Worm (Caenorhabditis elegans) whole organism, early embryonic: ENCODE data around the gene C54F6.15.

Experiments
- F13C5.2 ChIP-seq: sonication (generic microtip); optimal IDR thresholded peaks from 2 replicates; lab custom pipeline; 2017; ENCODE audit warnings: mild to moderate bottlenecking, missing genetic modification characterization, inconsistent platforms, missing compliant biosample characterization
- aly-1 ChIP-seq: sonication (generic microtip); optimal IDR thresholded peaks from 2 replicates; lab custom pipeline; 2016; ENCODE audit warnings: missing genetic modification characterization, missing compliant biosample characterization
- ama-1 ChIP-seq: fragments of 150-350 bp; optimal IDR thresholded peaks from 2 replicates; lab custom pipeline; 2014

DNA sequence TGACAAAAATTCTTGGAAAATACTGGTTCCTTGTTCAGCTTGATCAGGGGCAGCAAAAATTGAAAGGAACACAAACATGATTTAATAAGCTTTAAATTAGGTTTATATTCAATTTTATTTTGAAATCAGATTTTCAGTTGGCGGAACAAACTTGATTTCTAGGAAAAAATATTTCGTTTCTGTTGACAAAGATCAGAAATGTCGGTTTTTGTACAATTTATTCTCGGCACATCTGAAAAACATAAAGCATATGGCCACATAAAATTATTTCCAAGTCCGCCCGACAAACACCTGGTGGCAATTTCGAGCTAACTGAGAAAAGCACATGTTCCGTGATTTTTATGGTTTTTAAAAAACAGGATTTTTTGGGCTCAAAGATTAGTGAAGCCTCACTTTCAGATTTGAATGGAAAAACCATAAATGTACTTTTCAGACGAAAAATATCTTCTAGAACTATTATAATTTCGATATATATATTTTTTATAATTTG lies 31.7 kb upstream of the C54F6.15 start, which contains the start of gene ttr-10:
- no peak for TF ChIP-seq F13C5.2
- no peak for TF ChIP-seq ama-1 (lab: Kevin White, UChicago)
- TF ChIP-seq aly-1 = no peak
